Fruit fly (Drosophila melanogaster) whole organism, embryonic: ENCODE data around the gene CG31100.

Experiments used
- Ada2b ChIP-seq: fragments of 200-800 bp; sonication (Bioruptor generic); IDR thresholded peaks from 2 replicates; pipeline ENCODE4 v1.3.6; 2022; ENCODE audit warnings: missing biosample characterization, missing genetic modification characterization
- Aef1 ChIP-seq: fragments of 200-800 bp; sonication (Bioruptor generic); IDR thresholded peaks from 3 replicates; pipeline ENCODE4 v1.3.6; 2022; ENCODE audit warnings: missing biosample characterization, missing genetic modification characterization
- Antp ChIP-seq: fragments of 200-800 bp; sonication (Bioruptor generic); optimal IDR thresholded peaks from 3 replicates; lab custom pipeline; 2016; ENCODE audit warnings: missing biosample characterization, missing genetic modification characterization
- Atf-2 ChIP-seq: fragments of 200-800 bp; sonication (Bioruptor generic); optimal IDR thresholded peaks from 2 replicates; lab custom pipeline; 2016; ENCODE audit warnings: missing biosample characterization, missing genetic modification characterization
- Atf3 ChIP-seq: fragments of 200-800 bp; sonication (Bioruptor generic); optimal IDR thresholded peaks from 3 replicates; lab custom pipeline; 2016; ENCODE audit warnings: missing biosample characterization, missing genetic modification characterization
- Atf6 ChIP-seq: fragments of 200-800 bp; sonication (Bioruptor generic); IDR thresholded peaks from 2 replicates; pipeline ENCODE4 v1.3.6; 2022; ENCODE audit warnings: missing biosample characterization, missing genetic modification characterization
- B-H2 ChIP-seq: fragments of 200-800 bp; sonication (Bioruptor generic); optimal IDR thresholded peaks from 2 replicates; lab custom pipeline; 2018; ENCODE audit warnings: missing biosample characterization, mild to moderate bottlenecking, missing genetic modification characterization
- Blimp-1 ChIP-seq: fragments of 200-800 bp; sonication (Bioruptor generic); optimal IDR thresholded peaks from 3 replicates; lab custom pipeline; 2018; ENCODE audit warnings: missing biosample characterization, missing genetic modification characterization, mild to moderate bottlenecking, moderate library complexity, missing genetic modification reagents
- C15 ChIP-seq: fragments of 200-800 bp; sonication (Bioruptor generic); IDR thresholded peaks from 3 replicates; pipeline ENCODE4 v1.3.6; 2022; ENCODE audit warnings: missing biosample characterization, missing genetic modification characterization
- CG10565 ChIP-seq: fragments of 200-800 bp; sonication (Bioruptor generic); optimal IDR thresholded peaks from 3 replicates; lab custom pipeline; 2016; ENCODE audit warnings: missing biosample characterization, mild to moderate bottlenecking, missing genetic modification characterization
- CG17385 ChIP-seq: fragments of 200-800 bp; sonication (Bioruptor generic); optimal IDR thresholded peaks from 3 replicates; lab custom pipeline; 2018; ENCODE audit warnings: missing biosample characterization, mild to moderate bottlenecking, missing genetic modification characterization
- CG3281 ChIP-seq: fragments of 200-800 bp; sonication (Bioruptor generic); optimal IDR thresholded peaks from 3 replicates; lab custom pipeline; 2017; ENCODE audit warnings: missing biosample characterization, mild to moderate bottlenecking, missing genetic modification characterization
- CG4328 ChIP-seq: fragments of 200-800 bp; sonication (Bioruptor generic); optimal IDR thresholded peaks from 3 replicates; lab custom pipeline; 2017; ENCODE audit warnings: missing biosample characterization, missing genetic modification reagents, missing genetic modification characterization
- CG4360 ChIP-seq: fragments of 200-800 bp; sonication (Bioruptor generic); IDR thresholded peaks from 2 replicates; pipeline ENCODE4 v1.3.6; 2022; ENCODE audit warnings: missing biosample characterization, missing genetic modification characterization
- CG4404 ChIP-seq: fragments of 200-800 bp; sonication (Bioruptor generic); IDR thresholded peaks from 2 replicates; pipeline ENCODE4 v1.3.6; 2022; ENCODE audit warnings: missing biosample characterization, missing genetic modification characterization
- CG7271 ChIP-seq: fragments of 200-800 bp; sonication (Bioruptor generic); optimal IDR thresholded peaks from 2 replicates; lab custom pipeline; 2018; ENCODE audit warnings: missing biosample characterization, mild to moderate bottlenecking, missing genetic modification characterization, moderate library complexity
- CG7928 ChIP-seq: fragments of 200-800 bp; sonication (Bioruptor generic); optimal IDR thresholded peaks from 2 replicates; lab custom pipeline; 2017; ENCODE audit warnings: missing biosample characterization, mild to moderate bottlenecking, missing genetic modification characterization
- CG7987 ChIP-seq: fragments of 200-800 bp; sonication (Bioruptor generic); optimal IDR thresholded peaks from 2 replicates; lab custom pipeline; 2018; ENCODE audit warnings: missing biosample characterization, mild to moderate bottlenecking, missing genetic modification characterization, moderate library complexity
- CG8089 ChIP-seq: fragments of 200-800 bp; sonication (Bioruptor generic); optimal IDR thresholded peaks from 3 replicates; lab custom pipeline; 2016; ENCODE audit warnings: missing biosample characterization, missing genetic modification characterization
- CG9437 ChIP-seq: fragments of 200-800 bp; sonication (Bioruptor generic); optimal IDR thresholded peaks from 2 replicates; lab custom pipeline; 2018; ENCODE audit warnings: missing biosample characterization, mild to moderate bottlenecking, missing genetic modification characterization
- CTCF ChIP-seq: fragments of 200-800 bp; sonication (Bioruptor generic); optimal IDR thresholded peaks from 2 replicates; lab custom pipeline; 2017; ENCODE audit warnings: missing biosample characterization, mild to moderate bottlenecking, missing genetic modification characterization, moderate library complexity
- CkIIα-i1 ChIP-seq: fragments of 200-800 bp; sonication (Bioruptor generic); IDR thresholded peaks from 2 replicates; pipeline ENCODE4 v1.3.6; 2022; ENCODE audit warnings: missing biosample characterization, missing genetic modification characterization
- Dref ChIP-seq: fragments of 200-800 bp; sonication (Bioruptor generic); IDR thresholded peaks from 2 replicates; pipeline ENCODE4 v1.3.6; 2022; ENCODE audit warnings: missing biosample characterization, missing genetic modification characterization
- Ets97D ChIP-seq: fragments of 200-800 bp; sonication (Bioruptor generic); optimal IDR thresholded peaks from 3 replicates; lab custom pipeline; 2016; ENCODE audit warnings: missing biosample characterization, missing genetic modification characterization
- Hr3 ChIP-seq: fragments of 200-800 bp; sonication (Bioruptor generic); optimal IDR thresholded peaks from 3 replicates; lab custom pipeline; 2016; ENCODE audit warnings: missing biosample characterization, missing genetic modification characterization
- Hr51 ChIP-seq, 2 experiments: fragments of 200-800 bp; sonication (Bioruptor generic); optimal IDR thresholded peaks; 2 replicates in 1 of 2; 3 replicates in 1 of 2; lab custom pipeline; 2016 to 2018; ENCODE audit warnings: missing biosample characterization in 2 of 2, missing genetic modification characterization in 2 of 2, mild to moderate bottlenecking in 1 of 2, moderate library complexity in 1 of 2
- Myb ChIP-seq: fragments of 200-800 bp; sonication (Bioruptor generic); optimal IDR thresholded peaks from 2 replicates; lab custom pipeline; 2016; ENCODE audit warnings: missing biosample characterization, missing genetic modification characterization
- Rx ChIP-seq: fragments of 200-800 bp; sonication (Bioruptor generic); IDR thresholded peaks from 2 replicates; pipeline ENCODE4 v1.3.6; 2022; ENCODE audit warnings: missing biosample characterization, missing genetic modification characterization
- ac ChIP-seq: fragments of 200-800 bp; sonication (Bioruptor generic); optimal IDR thresholded peaks from 3 replicates; lab custom pipeline; 2017; ENCODE audit warnings: missing biosample characterization, mild to moderate bottlenecking, missing genetic modification characterization
- aop ChIP-seq: fragments of 200-800 bp; sonication (Bioruptor generic); IDR thresholded peaks from 2 replicates; pipeline ENCODE4 v1.3.6; 2022; ENCODE audit warnings: missing biosample characterization, missing genetic modification characterization
- bcd ChIP-seq: fragments of 200-800 bp; sonication (Bioruptor generic); optimal IDR thresholded peaks from 2 replicates; lab custom pipeline; 2017; ENCODE audit warnings: missing biosample characterization, mild to moderate bottlenecking, missing genetic modification characterization
- corto ChIP-seq: fragments of 200-800 bp; sonication (Bioruptor generic); optimal IDR thresholded peaks from 2 replicates; lab custom pipeline; 2016; ENCODE audit warnings: missing biosample characterization, mild to moderate bottlenecking, missing genetic modification characterization, moderate library complexity
- dm ChIP-seq: fragments of 200-800 bp; sonication (Bioruptor generic); optimal IDR thresholded peaks from 3 replicates; lab custom pipeline; 2016; ENCODE audit warnings: missing biosample characterization, missing genetic modification characterization
- exex ChIP-seq: fragments of 200-800 bp; sonication (Bioruptor generic); optimal IDR thresholded peaks from 4 replicates; lab custom pipeline; 2018; ENCODE audit warnings: missing biosample characterization, mild to moderate bottlenecking, missing genetic modification characterization, moderate library complexity
- fru ChIP-seq: fragments of >200 bp; optimal IDR thresholded peaks from 2 replicates; lab custom pipeline; 2017
- gsb-n ChIP-seq: fragments of 200-800 bp; sonication (Bioruptor generic); optimal IDR thresholded peaks from 3 replicates; lab custom pipeline; 2018; ENCODE audit warnings: missing biosample characterization, mild to moderate bottlenecking, missing genetic modification characterization
- ken ChIP-seq: fragments of 200-800 bp; sonication (Bioruptor generic); IDR thresholded peaks from 3 replicates; pipeline ENCODE4 v1.3.6; 2022; ENCODE audit warnings: missing biosample characterization, missing genetic modification characterization
- kni ChIP-seq: fragments of 200-800 bp; sonication (Bioruptor generic); optimal IDR thresholded peaks from 3 replicates; lab custom pipeline; 2017; ENCODE audit warnings: mild to moderate bottlenecking, missing biosample characterization, missing genetic modification reagents, missing genetic modification characterization
- lmd ChIP-seq: fragments of 200-800 bp; sonication (Bioruptor generic); IDR thresholded peaks from 2 replicates; pipeline ENCODE4 v1.3.6; 2022; ENCODE audit warnings: missing biosample characterization, missing genetic modification characterization
- mld ChIP-seq: fragments of 200-800 bp; sonication (Bioruptor generic); IDR thresholded peaks from 3 replicates; pipeline ENCODE4 v1.3.6; 2022; ENCODE audit warnings: missing biosample characterization, missing genetic modification characterization; ENCODE audit not compliant: partially characterized antibody
- pho ChIP-seq: fragments of 200-800 bp; sonication (Bioruptor generic); optimal IDR thresholded peaks from 2 replicates; lab custom pipeline; 2016; ENCODE audit warnings: missing biosample characterization, missing genetic modification characterization
- phol ChIP-seq: fragments of 200-800 bp; sonication (Bioruptor generic); optimal IDR thresholded peaks from 3 replicates; lab custom pipeline; 2018; ENCODE audit warnings: missing biosample characterization, mild to moderate bottlenecking, missing genetic modification characterization, moderate library complexity
- repo ChIP-seq: fragments of 200-800 bp; sonication (Bioruptor generic); optimal IDR thresholded peaks from 2 replicates; lab custom pipeline; 2016; ENCODE audit warnings: missing biosample characterization, missing genetic modification characterization
- shn ChIP-seq: fragments of 200-800 bp; sonication (Bioruptor generic); optimal IDR thresholded peaks from 3 replicates; lab custom pipeline; 2016; ENCODE audit warnings: missing biosample characterization, missing genetic modification characterization
- sim ChIP-seq: fragments of 200-800 bp; sonication (Bioruptor generic); IDR thresholded peaks from 2 replicates; pipeline ENCODE4 v1.3.6; 2022; ENCODE audit warnings: missing biosample characterization, missing genetic modification characterization
- slou ChIP-seq: fragments of 200-800 bp; sonication (Bioruptor generic); optimal IDR thresholded peaks from 3 replicates; lab custom pipeline; 2016; ENCODE audit warnings: missing biosample characterization, missing genetic modification characterization
- sqz ChIP-seq: fragments of 200-800 bp; sonication (Bioruptor generic); optimal IDR thresholded peaks from 3 replicates; lab custom pipeline; 2018; ENCODE audit warnings: missing biosample characterization, mild to moderate bottlenecking, missing genetic modification characterization
- tap ChIP-seq: fragments of 200-800 bp; optimal IDR thresholded peaks from 3 replicates; lab custom pipeline; 2019; ENCODE audit warnings: missing biosample characterization, mild to moderate bottlenecking, missing genetic modification characterization, moderate library complexity
- ttk ChIP-seq: fragments of 200-800 bp; sonication (Bioruptor generic); IDR thresholded peaks from 2 replicates; pipeline ENCODE4 v2.1.2; 2022; ENCODE audit warnings: missing biosample characterization, missing genetic modification characterization
- tup ChIP-seq: fragments of 200-800 bp; sonication (Bioruptor generic); optimal IDR thresholded peaks from 2 replicates; lab custom pipeline; 2016; ENCODE audit warnings: missing biosample characterization, mild to moderate bottlenecking, missing genetic modification characterization, moderate library complexity
- zfh1 ChIP-seq: fragments of 200-800 bp; sonication (Bioruptor generic); IDR thresholded peaks from 3 replicates; pipeline ENCODE4 v1.3.6; 2022; ENCODE audit warnings: missing biosample characterization, missing genetic modification characterization

CG31100 gene

DNA sequence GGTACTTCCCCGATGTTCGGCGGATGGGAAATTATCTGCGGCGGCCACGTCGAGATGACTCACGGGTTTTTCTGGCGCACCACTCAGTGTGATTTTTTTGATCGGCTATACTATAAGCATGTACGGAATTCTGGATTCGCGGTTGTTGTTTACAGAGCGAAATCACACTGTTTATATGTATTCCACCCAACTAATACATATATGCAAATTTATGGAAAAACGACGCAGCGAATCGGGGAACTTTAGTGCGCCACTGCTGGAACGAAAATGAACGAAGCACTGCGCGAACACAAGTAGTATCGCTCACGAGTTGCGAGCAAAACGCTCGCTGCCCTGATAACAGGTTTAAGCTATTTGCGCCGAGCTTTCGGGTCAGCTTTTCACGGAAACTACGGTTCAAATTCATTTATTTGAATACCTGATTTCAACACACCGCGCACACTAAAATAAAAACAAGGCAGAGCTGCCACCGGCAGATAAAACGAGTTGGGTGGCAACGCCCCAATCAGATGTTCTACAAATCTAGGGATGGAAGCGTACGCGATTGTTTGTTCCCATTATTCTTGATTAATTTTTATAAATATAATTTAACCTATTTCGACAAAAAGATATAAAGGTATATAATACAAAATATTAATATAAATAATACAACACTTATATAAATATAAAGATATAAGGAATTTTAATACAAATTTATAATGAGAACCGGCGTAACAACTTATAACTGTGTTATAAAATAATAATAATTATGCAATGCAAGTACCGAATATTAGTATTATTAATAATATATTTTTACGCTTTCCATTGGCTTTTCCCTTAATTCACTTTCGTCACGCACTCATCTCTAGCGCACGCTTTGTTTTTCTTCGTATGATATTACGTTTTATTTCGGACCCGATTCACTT, 44.4 kb upstream of the CG31100 start, which contains the start of gene Rel (continued):
- TF ChIP-seq Atf6 (GFP tag; lab: Robert Waterston, UW), result no peak
- no peak for TF ChIP-seq Ada2b (GFP tag; lab: Robert Waterston, UW)
- no peak for TF ChIP-seq Atf3
- TF ChIP-seq CG7928, result peak; percentile 70
- peak; percentile 78 for TF ChIP-seq CG3281 (GFP tag; lab: Kevin White, UChicago)
- TF ChIP-seq shn (GFP tag; lab: Kevin White, UChicago), result peak; percentile 40
- peak; percentile 42 for TF ChIP-seq kni (GFP tag; lab: Kevin White, UChicago)
- peak; percentile 23 for TF ChIP-seq slou (GFP tag; lab: Kevin White, UChicago)
- no peak for TF ChIP-seq ac (GFP tag; lab: Kevin White, UChicago)
- no peak for TF ChIP-seq CG10565 (GFP tag; lab: Kevin White, UChicago)
- peak; percentile 8 for TF ChIP-seq dm (GFP tag; lab: Kevin White, UChicago)
- TF ChIP-seq Aef1, result no peak
- TF ChIP-seq lmd (GFP tag; lab: Robert Waterston, UW), result no peak
- TF ChIP-seq Hr51 (GFP tag; optimal IDR thresholded peaks at IDR 0.05; lab: Kevin White, UChicago), result peak; percentile 30 to 79
- TF ChIP-seq CTCF, result peak; percentile 51
- peak; percentile 83 for TF ChIP-seq phol (tag; lab: Kevin White, UChicago)
- no peak for TF ChIP-seq fru (lab: Kevin White, UChicago)
- TF ChIP-seq CG7987 (GFP tag; lab: Kevin White, UChicago), result peak; percentile 31
- TF ChIP-seq repo (GFP tag; lab: Kevin White, UChicago), result no peak
- TF ChIP-seq gsb-n (tag; lab: Kevin White, UChicago), result peak; percentile 72
- TF ChIP-seq mld (GFP tag; lab: Robert Waterston, UW), result no peak
- peak; percentile 75 for TF ChIP-seq Hr3 (GFP tag; lab: Kevin White, UChicago)
- peak; percentile 35 for TF ChIP-seq exex (tag; lab: Kevin White, UChicago)
- TF ChIP-seq sim (GFP tag; lab: Robert Waterston, UW), result no peak
- TF ChIP-seq tap, result peak; percentile 77
- peak; percentile 97 for TF ChIP-seq CG9437 (GFP tag; lab: Kevin White, UChicago)
- TF ChIP-seq CG4328, result peak; percentile 68
- peak; percentile 75 for TF ChIP-seq B-H2 (GFP tag; lab: Kevin White, UChicago)
- no peak for TF ChIP-seq zfh1
- TF ChIP-seq Antp (GFP tag; lab: Kevin White, UChicago), result no peak
- TF ChIP-seq sqz (GFP tag; lab: Kevin White, UChicago), result peak; percentile 49
- peak; percentile 24 for TF ChIP-seq pho
- TF ChIP-seq Atf-2, result no peak
- TF ChIP-seq Ets97D (GFP tag; lab: Kevin White, UChicago), result peak; percentile 14
- peak; percentile 59 for TF ChIP-seq bcd (GFP tag; lab: Kevin White, UChicago)
- TF ChIP-seq CkIIα-i1 (GFP tag; lab: Robert Waterston, UW), result no peak
- no peak for TF ChIP-seq C15 (GFP tag; lab: Robert Waterston, UW)
- no peak for TF ChIP-seq CG4360 (GFP tag; lab: Robert Waterston, UW)
- no peak for TF ChIP-seq Rx
- no peak for TF ChIP-seq Dref (GFP tag; lab: Robert Waterston, UW)
- no peak for TF ChIP-seq tup
- TF ChIP-seq CG17385 (GFP tag; lab: Kevin White, UChicago), result peak; percentile 57
- no peak for TF ChIP-seq ttk (GFP tag; lab: Robert Waterston, UW)
- peak; percentile 73 for TF ChIP-seq Myb
- peak; percentile 64 for TF ChIP-seq CG7271 (tag; lab: Kevin White, UChicago)
- TF ChIP-seq corto (GFP tag; lab: Kevin White, UChicago), result peak; percentile 39
- TF ChIP-seq aop (GFP tag; lab: Robert Waterston, UW), result no peak
- no peak for TF ChIP-seq ken
- peak; percentile 83 for TF ChIP-seq Blimp-1 (GFP tag; lab: Kevin White, UChicago)
- TF ChIP-seq CG4404 (GFP tag; lab: Robert Waterston, UW), result no peak
- TF ChIP-seq CG8089 (GFP tag; lab: Kevin White, UChicago), result peak; percentile 13
